Worm (Caenorhabditis elegans) whole organism, dauer: ENCODE measurements around the gene del-8.
"Not testable (repeated sequence)": the region's sequence is repeated elsewhere in the genome, so short reads cannot be mapped to it uniquely, and the experiment has no call there.

Experiments used
- unc-62 ChIP-seq: sonication (generic microtip); optimal IDR thresholded peaks from 2 replicates; lab custom pipeline; 2017; ENCODE audit warnings: missing biosample characterization, missing genetic modification reagents, missing genetic modification characterization

Gene del-8

DNA sequence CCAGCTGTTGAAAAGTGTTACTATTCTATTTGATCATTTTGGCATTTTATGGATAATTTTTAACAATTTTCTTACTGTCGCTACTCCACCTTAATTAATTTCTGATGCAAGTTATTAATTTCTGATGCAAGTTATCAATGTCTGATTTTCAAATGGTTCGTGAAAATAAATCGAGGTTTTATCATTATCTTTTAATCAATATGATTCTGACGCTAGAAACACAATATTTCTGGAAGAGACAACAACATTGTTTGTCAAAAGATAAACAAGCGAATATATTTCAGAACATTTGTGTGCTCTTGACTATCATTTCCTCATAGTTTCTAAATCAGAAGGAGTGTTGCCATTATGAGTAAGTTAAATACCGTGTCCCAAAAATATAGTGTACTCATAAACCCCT is 22.8 kb upstream of the del-8 start, which contains the start of gene F49E2.2:
Gene F49E2.2, plus strand, starts transcription at position 301 of the 400 bp plus-strand sequence.
- TF ChIP-seq unc-62 (GFP tag; lab: Kevin White, UChicago), result no peak

- no peak for TF ChIP-seq unc-62 (GFP tag; lab: Kevin White, UChicago)
Measured at ce11 chrX:9568574-9568973, 20.6 kb upstream of the del-8 start.

ce11 chrX:9576928-9577327 is 12.3 kb upstream of the del-8 start, which contains the start of gene glb-17:
TSS of gene glb-17 (minus strand) at chrX:9577028.
- TF ChIP-seq unc-62 (GFP tag; lab: Kevin White, UChicago), result no peak

DNA sequence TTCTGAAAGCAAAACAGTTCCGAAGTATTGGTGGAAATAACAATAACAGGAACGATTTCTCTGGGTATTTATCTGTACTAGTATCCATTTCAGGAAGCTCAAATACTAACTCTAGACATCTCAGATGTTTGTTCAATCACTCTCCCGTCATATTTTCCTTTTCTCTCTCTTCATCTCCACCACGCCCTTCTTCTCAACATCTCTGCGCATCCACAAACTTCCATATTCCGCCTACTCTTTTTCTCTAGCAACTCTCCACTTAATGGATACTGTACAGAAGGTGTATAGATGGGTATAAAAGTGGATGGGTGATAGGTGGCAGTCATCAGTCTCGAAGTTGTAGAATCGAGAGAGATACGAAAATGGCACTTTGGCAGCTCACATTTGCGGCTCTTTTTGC is 4.9 kb upstream of the del-8 start, which contains the start of gene gpx-5:
Gene gpx-5, plus strand, starts transcription at position 336 of the 400 bp plus-strand sequence.
- TF ChIP-seq unc-62 (GFP tag; lab: Kevin White, UChicago), result no peak

- TF ChIP-seq unc-62 (GFP tag; lab: Kevin White, UChicago), result no peak
Measured at ce11 chrX:9585584-9586166, 3.5 kb upstream of the del-8 start.

DNA sequence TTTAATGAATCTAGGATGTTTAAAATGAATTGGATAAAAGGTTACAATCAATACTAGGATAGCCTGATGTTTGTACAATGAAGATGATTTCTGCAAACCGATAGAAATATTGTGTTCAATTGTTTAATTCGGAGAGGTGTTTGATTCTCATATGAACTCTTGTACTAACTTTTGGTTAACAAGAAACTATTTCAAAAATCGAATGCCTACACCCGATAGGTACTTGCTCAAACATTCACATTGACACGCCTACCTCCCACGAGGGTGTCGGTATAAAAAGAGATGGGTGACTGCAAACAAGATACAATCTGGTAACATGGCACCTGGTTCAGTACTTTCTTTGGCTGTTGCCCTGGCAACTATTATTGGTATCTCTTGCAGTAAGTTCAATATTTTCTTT is 1.6 kb upstream of the del-8 start, which contains the start of gene gpx-3:
Gene gpx-3, plus strand, starts transcription at position 301 of the 400 bp plus-strand sequence.
- TF ChIP-seq unc-62 (GFP tag; lab: Kevin White, UChicago), result no peak

- TF ChIP-seq unc-62 (GFP tag; lab: Kevin White, UChicago), result no peak
Measured at ce11 chrX:9597299-9597698, 8.1 kb downstream of the del-8 start.

- TF ChIP-seq unc-62 (GFP tag; lab: Kevin White, UChicago), result no peak
Measured at ce11 chrX:9602625-9603024, 13.4 kb downstream of the del-8 start.

ce11 chrX:9603180-9603579 is 14.0 kb downstream of the del-8 start:
- TF ChIP-seq unc-62 (GFP tag; lab: Kevin White, UChicago), result no peak

ce11 chrX:9608127-9608526 is 18.9 kb downstream of the del-8 start:
- no peak for TF ChIP-seq unc-62 (GFP tag; lab: Kevin White, UChicago)

DNA sequence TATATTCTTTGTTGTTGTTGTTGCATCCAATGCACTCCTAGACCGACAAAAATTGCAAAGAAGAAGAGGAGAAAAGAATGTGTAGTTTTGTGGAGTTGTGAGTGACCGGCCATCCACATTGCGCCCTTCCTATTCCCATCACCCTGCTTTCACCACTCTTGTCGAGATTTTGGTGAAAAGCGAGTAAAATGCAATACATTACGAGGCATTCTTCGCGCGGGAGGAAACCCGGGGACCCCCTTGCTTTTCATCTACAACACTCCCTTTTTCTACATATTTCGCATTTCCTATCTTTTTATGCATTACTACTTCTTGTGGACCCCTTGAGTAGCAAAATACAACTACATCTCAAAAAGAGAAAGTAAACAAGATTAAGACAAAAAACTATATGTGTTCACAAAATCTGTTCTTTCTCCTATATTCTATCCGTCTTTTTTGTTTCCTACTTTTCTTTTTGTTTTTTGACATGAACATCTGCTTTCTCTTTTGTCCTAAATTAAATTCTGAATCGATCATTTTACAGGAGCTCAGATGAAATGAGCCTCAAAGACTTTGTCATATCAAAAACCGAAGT is 20.9 kb downstream of the del-8 start, which contains the start of gene C11E4.6:
Gene C11E4.6, plus strand, starts transcription at position 524 of the 574 bp plus-strand sequence.
- TF ChIP-seq unc-62 (GFP tag; lab: Kevin White, UChicago), result no peak

DNA sequence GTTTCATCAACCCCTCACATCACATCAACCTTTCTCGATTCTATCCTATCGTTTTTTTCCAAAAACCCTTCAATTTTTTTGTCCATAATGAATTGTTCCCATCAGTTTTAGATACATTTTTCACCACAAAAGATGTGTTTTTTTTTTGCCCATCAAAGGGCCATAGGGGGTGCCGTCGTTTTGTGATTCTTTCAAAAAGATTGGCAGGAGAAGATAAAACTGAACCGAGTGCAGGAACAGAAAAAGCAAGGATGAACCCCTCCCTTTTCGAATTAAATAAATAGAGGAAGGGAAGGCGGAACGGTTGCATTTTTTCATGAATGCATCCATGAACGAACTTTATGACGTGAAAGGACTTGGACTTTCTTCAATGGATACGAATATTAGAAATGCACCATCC is 27.7 kb downstream of the del-8 start, which contains the start of gene C11E4.7:
Gene C11E4.7, plus strand, starts transcription at position 301 of the 400 bp plus-strand sequence.
- TF ChIP-seq unc-62 (GFP tag; lab: Kevin White, UChicago), result no peak

DNA sequence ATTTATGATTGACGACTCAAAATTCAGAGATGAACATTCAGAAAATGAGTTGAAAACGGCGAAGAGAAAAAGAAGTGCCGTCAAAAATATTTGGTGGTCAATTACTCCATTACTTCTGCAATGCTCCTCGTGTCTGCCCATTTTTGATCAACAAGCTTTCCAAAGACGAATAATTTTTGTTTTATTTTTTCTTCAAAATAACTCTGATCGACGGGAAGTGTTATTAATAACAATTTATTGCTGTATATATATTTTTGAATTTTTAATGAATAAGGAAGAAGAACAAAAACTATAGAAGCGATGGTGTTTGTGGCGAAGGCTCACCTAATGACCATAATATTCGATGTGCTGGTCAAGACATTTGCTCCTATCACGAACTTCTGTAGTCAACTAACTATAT is 30.9 kb downstream of the del-8 start, which contains the start of gene C11E4.8:
Gene C11E4.8, plus strand, starts transcription at position 301 of the 400 bp plus-strand sequence.
- no peak for TF ChIP-seq unc-62 (GFP tag; lab: Kevin White, UChicago)

- TF ChIP-seq unc-62 (GFP tag; lab: Kevin White, UChicago), result no peak
Measured at ce11 chrX:9622609-9623008, 33.4 kb downstream of the del-8 start.

DNA sequence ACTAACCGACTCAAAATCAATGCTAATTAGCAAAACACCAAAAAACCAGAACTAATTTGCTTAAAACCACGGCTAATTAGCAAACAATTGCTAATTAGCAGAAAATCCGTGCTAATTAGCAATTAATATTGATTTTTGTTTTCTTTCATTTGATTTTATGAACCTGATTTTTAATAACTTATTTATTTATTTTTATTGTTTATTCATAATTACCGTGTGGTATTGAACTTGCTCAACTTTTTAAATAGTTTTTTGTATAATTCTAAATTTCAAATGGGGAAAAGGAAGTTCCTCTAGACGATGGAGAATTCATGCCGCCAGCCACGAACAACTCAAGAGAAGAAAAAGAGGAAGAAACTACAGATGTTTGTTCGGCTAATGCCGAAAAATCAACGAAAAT is 36.6 kb downstream of the del-8 start, which contains the start of gene F34H10.1:
Gene F34H10.1, plus strand, starts transcription at position 301 of the 400 bp plus-strand sequence.
- TF ChIP-seq unc-62 (GFP tag; lab: Kevin White, UChicago), result not testable (repeated sequence)

DNA sequence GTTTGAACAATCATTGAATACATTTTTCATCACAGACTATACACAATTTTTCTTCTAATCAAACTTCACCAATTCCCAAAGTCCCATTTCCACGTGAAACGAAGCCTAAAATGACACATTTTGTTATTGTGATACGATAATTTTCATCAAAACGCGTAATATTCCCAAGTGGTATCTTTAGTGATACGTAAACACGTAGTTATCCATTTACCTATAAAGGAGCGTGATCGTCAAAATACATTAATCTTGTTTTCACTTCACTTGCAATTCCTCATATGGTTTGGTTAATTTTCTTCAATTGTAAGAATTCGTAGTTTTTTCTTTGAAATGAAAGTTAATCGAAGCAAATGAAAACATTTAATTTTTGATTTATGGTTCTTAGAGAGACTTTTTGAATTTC is 40.3 kb downstream of the del-8 start:
- TF ChIP-seq unc-62 (GFP tag; lab: Kevin White, UChicago), result no peak

DNA sequence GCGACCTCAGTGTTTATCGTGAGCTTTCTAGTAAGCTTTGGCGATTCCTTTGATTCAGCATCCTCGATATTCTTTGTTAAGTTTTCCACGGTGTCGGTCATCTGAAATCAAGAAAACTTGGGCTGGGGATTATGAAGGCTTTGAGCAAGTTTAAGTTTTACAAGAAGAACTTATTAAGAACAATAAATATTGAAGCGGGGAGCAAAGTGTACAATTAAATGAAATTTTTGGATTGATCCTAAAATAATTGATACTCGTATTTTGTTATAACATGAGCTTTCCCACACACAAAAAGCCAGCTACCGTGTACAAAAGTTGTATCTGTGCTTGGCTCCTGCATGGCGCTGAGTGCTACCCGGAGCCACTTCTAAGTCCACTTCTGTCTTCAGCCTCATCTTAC is 45.7 kb downstream of the del-8 start, which contains the start of gene F34H10.3:
Gene F34H10.3, minus strand, starts transcription at position 101 of the 400 bp plus-strand sequence.
- no peak for TF ChIP-seq unc-62 (GFP tag; lab: Kevin White, UChicago)
